Worm (Caenorhabditis elegans) whole organism, L4 larva: Measurements from ENCODE around the gene bath-36.
A peak's percentile ranks its signal among the peaks of the same experiment; 100 is the strongest.

Source experiments
- D1046.2 ChIP-seq: fragments of 200-800 bp; sonication (Bioruptor generic); IDR thresholded peaks from 2 replicates; pipeline ENCODE4 v1.3.6; 2022; ENCODE audit warnings: missing genetic modification characterization, missing compliant biosample characterization
- F10B5.3 ChIP-seq: sonication (generic microtip); optimal IDR thresholded peaks from 2 replicates; lab custom pipeline; 2016; ENCODE audit warnings: mild to moderate bottlenecking, missing genetic modification characterization, missing compliant biosample characterization
- F37D6.2 ChIP-seq: sonication (generic microtip); optimal IDR thresholded peaks from 2 replicates; lab custom pipeline; 2016; ENCODE audit warnings: mild to moderate bottlenecking, missing genetic modification characterization, missing compliant biosample characterization
- F44E2.7 ChIP-seq: fragments of 200-800 bp; sonication (Bioruptor generic); IDR thresholded peaks from 2 replicates; pipeline ENCODE4 v2.1.2; 2022; ENCODE audit warnings: missing genetic modification characterization, missing compliant biosample characterization
- T26A8.4 ChIP-seq: fragments of 200-800 bp; sonication (Bioruptor generic); IDR thresholded peaks from 2 replicates; pipeline ENCODE4 v1.3.6; 2022; ENCODE audit warnings: missing genetic modification characterization, missing compliant biosample characterization
- Y105C5A.15 ChIP-seq: fragments of 200-800 bp; sonication (Bioruptor generic); IDR thresholded peaks from 2 replicates; pipeline ENCODE4 v1.3.6; 2022; ENCODE audit warnings: missing genetic modification characterization, missing compliant biosample characterization
- ama-1 ChIP-seq: fragments of 150-350 bp; optimal IDR thresholded peaks from 2 replicates; lab custom pipeline; 2014; ENCODE audit warnings: inconsistent platforms, mixed read lengths
- attf-4 ChIP-seq: sonication (generic microtip); optimal IDR thresholded peaks from 3 replicates; lab custom pipeline; 2017; ENCODE audit warnings: missing biosample characterization, missing genetic modification characterization
- ceh-32 ChIP-seq: sonication (generic microtip); optimal IDR thresholded peaks from 2 replicates; lab custom pipeline; 2016; ENCODE audit warnings: mild to moderate bottlenecking, missing genetic modification characterization, missing compliant biosample characterization; ENCODE audit not compliant: poor library complexity
- cey-2 ChIP-seq: sonication (generic microtip); optimal IDR thresholded peaks from 3 replicates; lab custom pipeline; 2017; ENCODE audit warnings: missing genetic modification characterization, mild to moderate bottlenecking, missing compliant biosample characterization, antibody characterized with exemption, borderline replicate concordance; ENCODE audit not compliant: insufficient read depth
- ctbp-1 ChIP-seq: fragments of 200-800 bp; sonication (Bioruptor generic); IDR thresholded peaks from 2 replicates; pipeline ENCODE4 v1.3.6; 2022; ENCODE audit warnings: missing genetic modification reagents, missing genetic modification characterization, missing compliant biosample characterization
- daf-19 ChIP-seq: fragments of 200-800 bp; sonication (Bioruptor generic); conservative IDR thresholded peaks from 2 replicates; pipeline ENCODE4 v1.3.6; 2022; ENCODE audit warnings: missing genetic modification characterization, missing compliant biosample characterization
- dmd-8 ChIP-seq: fragments of 200-800 bp; sonication (Bioruptor generic); IDR thresholded peaks from 2 replicates; pipeline ENCODE4 v1.3.6; 2022; ENCODE audit warnings: missing genetic modification characterization, missing compliant biosample characterization
- dpl-1 ChIP-seq: fragments of 150-350 bp; optimal IDR thresholded peaks from 2 replicates; lab custom pipeline; 2014; ENCODE audit warnings: missing biosample characterization, missing genetic modification reagents, missing genetic modification characterization
- duxl-1 ChIP-seq: sonication (generic microtip); optimal IDR thresholded peaks from 2 replicates; lab custom pipeline; 2016; ENCODE audit warnings: mild to moderate bottlenecking, missing genetic modification characterization, moderate library complexity, missing compliant biosample characterization; ENCODE audit not compliant: poor library complexity
- egl-27 ChIP-seq: sonication (generic microtip); optimal IDR thresholded peaks from 3 replicates; lab custom pipeline; 2017; ENCODE audit warnings: missing biosample characterization, missing genetic modification reagents, missing genetic modification characterization
- gei-8 ChIP-seq: fragments of 200-800 bp; sonication (Bioruptor generic); optimal IDR thresholded peaks from 2 replicates; lab custom pipeline; 2018; ENCODE audit warnings: mild to moderate bottlenecking, missing genetic modification characterization, missing compliant biosample characterization
- hlh-11 ChIP-seq: fragments of 200-800 bp; sonication (Bioruptor generic); optimal IDR thresholded peaks from 2 replicates; lab custom pipeline; 2018; ENCODE audit warnings: mild to moderate bottlenecking, missing genetic modification characterization, missing compliant biosample characterization
- hlh-30 ChIP-seq: sonication (generic microtip); optimal IDR thresholded peaks from 2 replicates; lab custom pipeline; 2017; ENCODE audit warnings: antibody characterized with exemption, mild to moderate bottlenecking, missing genetic modification characterization, missing compliant biosample characterization; ENCODE audit not compliant: insufficient read depth
- lin-1 ChIP-seq: fragments of 200-800 bp; sonication (Bioruptor generic); IDR thresholded peaks from 2 replicates; pipeline ENCODE4 v1.3.6; 2022; ENCODE audit warnings: missing genetic modification reagents, missing genetic modification characterization, missing compliant biosample characterization
- lin-13 ChIP-seq: fragments of 150-350 bp; optimal IDR thresholded peaks from 2 replicates; lab custom pipeline; 2014; ENCODE audit warnings: missing biosample characterization, missing genetic modification reagents, missing genetic modification characterization
- lin-15B ChIP-seq: fragments of 150-350 bp; sonication (generic microtip); optimal IDR thresholded peaks from 3 replicates; lab custom pipeline; 2014; ENCODE audit warnings: missing biosample characterization, missing genetic modification characterization
- lin-39 ChIP-seq: fragments of 150-350 bp; optimal IDR thresholded peaks from 2 replicates; lab custom pipeline; 2014; ENCODE audit warnings: missing biosample characterization, missing genetic modification reagents, missing genetic modification characterization
- lir-3 ChIP-seq: sonication (generic microtip); optimal IDR thresholded peaks from 2 replicates; lab custom pipeline; 2016; ENCODE audit warnings: mild to moderate bottlenecking, missing genetic modification characterization, missing compliant biosample characterization
- lsy-2 ChIP-seq, 2 experiments: fragments of 150-350 bp in 1 of 2; sonication (generic microtip) in 1 of 2; optimal IDR thresholded peaks; 2 replicates each; lab custom pipeline; 2014 to 2017; ENCODE audit warnings: missing biosample characterization in 2 of 2, missing genetic modification characterization in 2 of 2
- madf-5 ChIP-seq, 2 experiments: fragments of 200-800 bp; sonication (Bioruptor generic); IDR thresholded peaks; 2 replicates each; pipeline ENCODE4 v1.3.6; 2022; ENCODE audit warnings: missing compliant biosample characterization in 2 of 2, missing genetic modification characterization in 2 of 2
- mdl-1 ChIP-seq, 2 experiments: fragments of 150-350 bp in 1 of 2; sonication (generic microtip) in 1 of 2; optimal IDR thresholded peaks; 2 replicates each; lab custom pipeline; 2014 to 2017; ENCODE audit warnings: missing biosample characterization in 2 of 2, missing genetic modification characterization in 2 of 2
- mdt-29 ChIP-seq: fragments of 200-800 bp; sonication (Bioruptor generic); IDR thresholded peaks from 2 replicates; pipeline ENCODE4 v1.3.6; 2022; ENCODE audit warnings: missing genetic modification reagents, missing genetic modification characterization, missing compliant biosample characterization
- mep-1 ChIP-seq: fragments of 150-350 bp; sonication (generic microtip); optimal IDR thresholded peaks from 3 replicates; lab custom pipeline; 2014; ENCODE audit warnings: missing biosample characterization, missing genetic modification characterization
- mes-2 ChIP-seq: sonication (generic microtip); optimal IDR thresholded peaks from 2 replicates; lab custom pipeline; 2016; ENCODE audit warnings: missing genotype, mild to moderate bottlenecking, missing genetic modification characterization, missing compliant biosample characterization; ENCODE audit not compliant: poor library complexity, severe bottlenecking
- mxl-2 ChIP-seq: fragments of 200-800 bp; sonication (Bioruptor generic); conservative IDR thresholded peaks from 2 replicates; pipeline ENCODE4 v1.3.6; 2022; ENCODE audit warnings: missing genetic modification reagents, missing genetic modification characterization, missing compliant biosample characterization
- nhr-10 ChIP-seq: fragments of 150-350 bp; optimal IDR thresholded peaks from 2 replicates; lab custom pipeline; 2014; ENCODE audit warnings: missing biosample characterization, missing genetic modification characterization
- nhr-102 ChIP-seq: sonication (generic microtip); optimal IDR thresholded peaks from 2 replicates; lab custom pipeline; 2016; ENCODE audit warnings: mild to moderate bottlenecking, missing genetic modification characterization, moderate library complexity, missing compliant biosample characterization
- nhr-11 ChIP-seq: fragments of 150-350 bp; optimal IDR thresholded peaks from 2 replicates; lab custom pipeline; 2014; ENCODE audit warnings: missing biosample characterization, missing genetic modification characterization
- nhr-28 ChIP-seq: fragments of 150-350 bp; optimal IDR thresholded peaks from 2 replicates; lab custom pipeline; 2014; ENCODE audit warnings: missing biosample characterization, missing genetic modification characterization
- nhr-48 ChIP-seq: sonication (generic microtip); optimal IDR thresholded peaks from 2 replicates; lab custom pipeline; 2016; ENCODE audit warnings: mild to moderate bottlenecking, missing genetic modification characterization, missing compliant biosample characterization
- nhr-77 ChIP-seq: fragments of 150-350 bp; optimal IDR thresholded peaks from 2 replicates; lab custom pipeline; 2014; ENCODE audit warnings: missing biosample characterization, missing genetic modification characterization
- php-3 ChIP-seq: fragments of 200-800 bp; sonication (Bioruptor generic); IDR thresholded peaks from 2 replicates; pipeline ENCODE4 v1.3.6; 2022; ENCODE audit warnings: missing genetic modification reagents, missing genetic modification characterization, missing compliant biosample characterization
- set-16 ChIP-seq: fragments of 200-800 bp; sonication (Bioruptor generic); IDR thresholded peaks from 2 replicates; pipeline ENCODE4 v1.3.6; 2022; ENCODE audit warnings: missing genetic modification reagents, missing genetic modification characterization, missing compliant biosample characterization
- skn-1 ChIP-seq: fragments of 150-350 bp; optimal IDR thresholded peaks from 2 replicates; lab custom pipeline; 2014; ENCODE audit warnings: missing biosample characterization, missing genetic modification characterization
- snpc-1.2 ChIP-seq: fragments of 200-800 bp; sonication (Bioruptor generic); IDR thresholded peaks from 2 replicates; pipeline ENCODE4 v1.3.6; 2022; ENCODE audit warnings: missing genetic modification reagents, missing genetic modification characterization, missing compliant biosample characterization
- spr-3 ChIP-seq: fragments of 200-800 bp; sonication (Bioruptor generic); optimal IDR thresholded peaks from 2 replicates; lab custom pipeline; 2018; ENCODE audit warnings: mild to moderate bottlenecking, missing genetic modification characterization, missing compliant biosample characterization
- tag-97 ChIP-seq: fragments of 200-800 bp; sonication (Bioruptor generic); IDR thresholded peaks from 2 replicates; pipeline ENCODE4 v1.3.6; 2022; ENCODE audit warnings: missing genetic modification characterization, missing compliant biosample characterization
- tra-1 ChIP-seq: fragments of 200-800 bp; sonication (Bioruptor generic); IDR thresholded peaks from 2 replicates; pipeline ENCODE4 v1.3.6; 2022; ENCODE audit warnings: missing genetic modification reagents, missing genetic modification characterization, missing compliant biosample characterization
- unc-39 ChIP-seq: sonication (generic microtip); optimal IDR thresholded peaks from 2 replicates; lab custom pipeline; 2017; ENCODE audit warnings: missing biosample characterization, missing genetic modification characterization
- zfp-3 ChIP-seq: fragments of 200-800 bp; sonication (Bioruptor generic); conservative IDR thresholded peaks from 2 replicates; pipeline ENCODE4 v1.3.6; 2022; ENCODE audit warnings: missing genetic modification reagents, missing genetic modification characterization, missing compliant biosample characterization
- zip-11 ChIP-seq: fragments of 200-800 bp; sonication (Bioruptor generic); IDR thresholded peaks from 2 replicates; pipeline ENCODE4 v1.3.6; 2022; ENCODE audit warnings: missing genetic modification characterization, missing compliant biosample characterization
- ztf-11 ChIP-seq: fragments of 150-350 bp; optimal IDR thresholded peaks from 2 replicates; lab custom pipeline; 2014; ENCODE audit warnings: missing biosample characterization, missing genetic modification characterization
- ztf-7 ChIP-seq: fragments of 150-350 bp; optimal IDR thresholded peaks from 2 replicates; lab custom pipeline; 2014; ENCODE audit warnings: missing biosample characterization, missing genetic modification characterization

Gene bath-36

DNA sequence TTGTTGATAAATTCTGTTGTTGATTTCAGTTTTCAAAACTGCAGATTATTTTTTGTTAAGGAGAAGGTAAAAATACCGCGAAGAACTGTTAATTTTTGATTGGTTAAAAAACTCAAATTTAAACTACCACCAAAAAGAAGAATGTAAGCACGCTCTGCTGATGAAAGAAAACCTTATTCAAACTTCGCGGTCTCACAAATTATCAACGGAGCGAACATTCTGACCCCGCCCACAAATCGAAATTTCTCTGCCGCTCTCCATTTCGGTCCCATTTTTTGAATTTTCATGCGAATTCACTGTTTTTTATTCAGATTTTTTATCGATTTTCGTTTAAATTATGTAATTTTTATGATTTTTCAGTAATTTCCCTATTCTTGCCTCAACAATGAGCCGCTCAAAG, 1.9 kb downstream of the bath-36 start, which contains the start of gene cyn-3 (continued):
- TF ChIP-seq cey-2 (tag; lab: Kevin White, UChicago): no peak
- TF ChIP-seq mxl-2 (GFP tag; lab: Robert Waterston, UW): no peak
- TF ChIP-seq F44E2.7 (GFP tag; lab: Robert Waterston, UW): no peak
- TF ChIP-seq attf-4 (tag; lab: Kevin White, UChicago): no peak
- no peak for TF ChIP-seq ztf-11 (tag; lab: Kevin White, UChicago)
- no peak for TF ChIP-seq gei-8 (GFP tag; lab: Kevin White, UChicago)
- TF ChIP-seq snpc-1.2 (GFP tag; lab: Robert Waterston, UW): peak; percentile 28; the same call in 1 of the 2 replicates
- TF ChIP-seq ztf-7 (tag; lab: Kevin White, UChicago): peak; percentile 63
- no peak for TF ChIP-seq F10B5.3

DNA sequence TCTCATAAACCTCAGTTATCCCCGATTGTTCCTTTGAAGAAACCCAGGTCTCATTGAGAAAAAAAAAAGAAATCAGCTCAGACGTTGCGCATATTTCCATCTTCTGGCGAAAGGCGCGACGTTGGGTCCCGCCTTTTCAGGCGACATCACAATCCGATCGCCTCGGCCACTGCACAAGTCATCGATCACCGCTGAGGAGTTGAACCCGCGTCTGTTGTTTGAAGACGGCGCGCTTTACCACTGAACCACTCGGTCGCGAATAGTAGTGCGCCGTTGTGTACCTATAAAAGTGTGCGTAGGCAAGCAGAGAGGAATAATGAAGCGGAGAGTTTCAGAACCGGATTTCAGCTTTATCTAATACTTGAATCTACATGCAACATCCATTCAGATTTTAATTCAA, 3.2 kb downstream of the bath-36 start, which contains the start of gene Y75B12B.11:
TSS of gene Y75B12B.11 (plus strand) at position 394 of the 400 bp plus-strand sequence.
- TF ChIP-seq T26A8.4 (GFP tag; lab: Robert Waterston, UW): peak; percentile 94
- TF ChIP-seq D1046.2: peak; percentile 96
- TF ChIP-seq hlh-30 (tag; lab: Kevin White, UChicago): peak; percentile 78
- peak; percentile 97 for TF ChIP-seq gei-8 (GFP tag; lab: Kevin White, UChicago)
- TF ChIP-seq duxl-1 (tag; lab: Kevin White, UChicago): peak; percentile 84
- TF ChIP-seq lin-39 (tag; lab: Kevin White, UChicago): no peak
- no peak for TF ChIP-seq egl-27 (tag; lab: Kevin White, UChicago)
- TF ChIP-seq nhr-102 (tag; lab: Kevin White, UChicago): peak; percentile 93
- TF ChIP-seq set-16 (GFP tag; lab: Robert Waterston, UW): peak; percentile 85
- peak; percentile 92 for TF ChIP-seq zfp-3 (GFP tag; lab: Robert Waterston, UW)
- TF ChIP-seq dpl-1 (GFP tag; lab: Kevin White, UChicago): peak; percentile 68
- TF ChIP-seq madf-5 (GFP tag; IDR thresholded peaks at IDR 0.05; lab: Robert Waterston, UW): peak; percentile 88 to 90
- peak; percentile 39 for TF ChIP-seq nhr-10 (tag; lab: Kevin White, UChicago)
- TF ChIP-seq lin-1 (GFP tag; lab: Robert Waterston, UW): peak; percentile 96
- no peak for TF ChIP-seq mdl-1 (tag; optimal IDR thresholded peaks at IDR 0.05; lab: Kevin White, UChicago)
- peak; percentile 82 for TF ChIP-seq ama-1
- peak; percentile 93 for TF ChIP-seq ctbp-1
- TF ChIP-seq unc-39 (tag; lab: Kevin White, UChicago): no peak
- peak; percentile 93 for TF ChIP-seq mes-2 (tag; lab: Kevin White, UChicago)
- TF ChIP-seq lin-13: peak; percentile 93
- TF ChIP-seq Y105C5A.15 (GFP tag; lab: Robert Waterston, UW): peak; percentile 94
- no peak for TF ChIP-seq cey-2 (tag; lab: Kevin White, UChicago)
- TF ChIP-seq F37D6.2: peak; percentile 72
- peak; percentile 99 for TF ChIP-seq dmd-8 (GFP tag; lab: Robert Waterston, UW)
- peak; percentile 88 for TF ChIP-seq zip-11 (GFP tag; lab: Robert Waterston, UW)
- peak; percentile 92 for TF ChIP-seq mep-1 (tag; lab: Kevin White, UChicago)
- peak; percentile 79 for TF ChIP-seq mdt-29 (GFP tag; lab: Robert Waterston, UW)
- TF ChIP-seq lin-15B (tag; lab: Kevin White, UChicago): peak; percentile 34
- peak in 1 of 2 experiments; percentile 79 for TF ChIP-seq lsy-2 (tag; optimal IDR thresholded peaks at IDR 0.05; lab: Kevin White, UChicago)
- TF ChIP-seq nhr-11: peak; percentile 55
- TF ChIP-seq tag-97 (GFP tag; lab: Robert Waterston, UW): no peak
- TF ChIP-seq skn-1 (tag; lab: Kevin White, UChicago): no peak
- peak; percentile 95 for TF ChIP-seq tra-1 (GFP tag; lab: Robert Waterston, UW)
- peak; percentile 83 for TF ChIP-seq nhr-48 (tag; lab: Kevin White, UChicago)
- TF ChIP-seq ceh-32 (tag; lab: Kevin White, UChicago): peak; percentile 65
- peak; percentile 85 for TF ChIP-seq F10B5.3
- TF ChIP-seq hlh-11: peak; percentile 76
- peak; percentile 88 for TF ChIP-seq lir-3 (tag; lab: Kevin White, UChicago)
- TF ChIP-seq spr-3 (GFP tag; lab: Kevin White, UChicago): peak; percentile 93
- peak; percentile 90 for TF ChIP-seq daf-19
- TF ChIP-seq php-3: peak; percentile 93
- peak; percentile 58 for TF ChIP-seq nhr-77
- TF ChIP-seq nhr-28 (tag; lab: Kevin White, UChicago): peak; percentile 23
